Fruit fly (Drosophila melanogaster) whole organism, prepupa: ENCODE measurements around the gene Sec15.

ENCODE experiments used
- CG10631 ChIP-seq: fragments of 200-800 bp; sonication (Bioruptor generic); optimal IDR thresholded peaks from 2 replicates; lab custom pipeline; 2016; ENCODE audit warnings: missing biosample characterization, missing genetic modification characterization
- CG11762 ChIP-seq: fragments of 200-800 bp; sonication (Bioruptor generic); optimal IDR thresholded peaks from 3 replicates; lab custom pipeline; 2016; ENCODE audit warnings: missing biosample characterization, missing genetic modification characterization; ENCODE audit not compliant: insufficient read depth
- CG1621 ChIP-seq: fragments of 200-800 bp; sonication (Bioruptor generic); optimal IDR thresholded peaks from 3 replicates; lab custom pipeline; 2018; ENCODE audit warnings: missing biosample characterization, mild to moderate bottlenecking, missing genetic modification characterization
- CG16779 ChIP-seq: fragments of 200-800 bp; sonication (Bioruptor generic); optimal IDR thresholded peaks from 3 replicates; lab custom pipeline; 2017; ENCODE audit warnings: missing biosample characterization, mild to moderate bottlenecking, missing genetic modification characterization
- CG3032 ChIP-seq: fragments of 200-800 bp; optimal IDR thresholded peaks from 2 replicates; lab custom pipeline; 2019; ENCODE audit warnings: missing biosample characterization, mild to moderate bottlenecking, missing genetic modification characterization, moderate library complexity
- CG31627 ChIP-seq: fragments of 200-800 bp; sonication (Bioruptor generic); optimal IDR thresholded peaks from 3 replicates; lab custom pipeline; 2016; ENCODE audit warnings: missing biosample characterization, missing genetic modification characterization
- CG32006 ChIP-seq: fragments of 200-800 bp; sonication (Bioruptor generic); optimal IDR thresholded peaks from 3 replicates; lab custom pipeline; 2017; ENCODE audit warnings: missing biosample characterization, mild to moderate bottlenecking, missing genetic modification characterization
- CG34406 ChIP-seq: fragments of 200-800 bp; sonication (Bioruptor generic); optimal IDR thresholded peaks from 3 replicates; lab custom pipeline; 2016; ENCODE audit warnings: missing biosample characterization, missing genetic modification characterization
- CG4318 ChIP-seq: fragments of 200-800 bp; sonication (Bioruptor generic); optimal IDR thresholded peaks from 3 replicates; lab custom pipeline; 2017; ENCODE audit warnings: missing biosample characterization, mild to moderate bottlenecking, missing genetic modification characterization
- CG6163 ChIP-seq: fragments of 200-800 bp; sonication (Bioruptor generic); IDR thresholded peaks from 3 replicates; pipeline ENCODE4 v1.3.6; 2022; ENCODE audit warnings: missing biosample characterization, missing genetic modification characterization
- CG6276 ChIP-seq: fragments of 200-800 bp; sonication (Bioruptor generic); optimal IDR thresholded peaks from 2 replicates; lab custom pipeline; 2017; ENCODE audit warnings: missing biosample characterization, mild to moderate bottlenecking, missing genetic modification characterization
- CG6792 ChIP-seq: fragments of 200-800 bp; sonication (Bioruptor generic); optimal IDR thresholded peaks from 3 replicates; lab custom pipeline; 2016; ENCODE audit warnings: missing biosample characterization, missing genetic modification characterization
- CG8119 ChIP-seq: fragments of 200-800 bp; sonication (Bioruptor generic); IDR thresholded peaks from 3 replicates; pipeline ENCODE4 v1.3.6; 2022; ENCODE audit warnings: missing biosample characterization, missing genetic modification characterization
- CG8319 ChIP-seq: fragments of 200-800 bp; sonication (Bioruptor generic); optimal IDR thresholded peaks from 3 replicates; lab custom pipeline; 2016; ENCODE audit warnings: missing biosample characterization, missing genetic modification characterization
- Eip75B ChIP-seq: fragments of 200-800 bp; sonication (Bioruptor generic); optimal IDR thresholded peaks from 3 replicates; lab custom pipeline; 2016; ENCODE audit warnings: missing biosample characterization, missing genetic modification characterization
- Eip78C ChIP-seq: fragments of 200-800 bp; sonication (Bioruptor generic); peaks from one replicate; lab custom pipeline; 2016; ENCODE audit warnings: missing biosample characterization, missing genetic modification characterization
- Gug ChIP-seq: fragments of 200-800 bp; sonication (Bioruptor generic); IDR thresholded peaks from 2 replicates; pipeline ENCODE4 v1.3.6; 2022; ENCODE audit warnings: missing biosample characterization, missing genetic modification characterization
- Hr39 ChIP-seq: fragments of 200-800 bp; sonication (Bioruptor generic); optimal IDR thresholded peaks from 2 replicates; lab custom pipeline; 2016; ENCODE audit warnings: missing biosample characterization, missing genetic modification characterization
- Hr4 ChIP-seq: fragments of 200-800 bp; sonication (Bioruptor generic); optimal IDR thresholded peaks from 3 replicates; lab custom pipeline; 2016; ENCODE audit warnings: missing biosample characterization, missing genetic modification characterization
- OdsH ChIP-seq: fragments of 200-800 bp; sonication (Bioruptor generic); optimal IDR thresholded peaks from 3 replicates; lab custom pipeline; 2016; ENCODE audit warnings: missing biosample characterization, missing genetic modification characterization
- Smox ChIP-seq: fragments of 200-800 bp; sonication (Bioruptor generic); optimal IDR thresholded peaks from 3 replicates; lab custom pipeline; 2016; ENCODE audit warnings: missing biosample characterization, missing genetic modification characterization
- Sox102F ChIP-seq: fragments of 200-800 bp; sonication (Bioruptor generic); optimal IDR thresholded peaks from 2 replicates; lab custom pipeline; 2016; ENCODE audit warnings: missing biosample characterization, mild to moderate bottlenecking, missing genetic modification characterization
- acj6 ChIP-seq: fragments of 200-800 bp; sonication (Bioruptor generic); optimal IDR thresholded peaks from 3 replicates; lab custom pipeline; 2016; ENCODE audit warnings: missing biosample characterization, missing genetic modification characterization
- dsx ChIP-seq: fragments of 200-800 bp; optimal IDR thresholded peaks from 3 replicates; lab custom pipeline; 2019; ENCODE audit warnings: missing biosample characterization, mild to moderate bottlenecking, missing genetic modification characterization, moderate library complexity; ENCODE audit not compliant: poor library complexity, severe bottlenecking
- eg ChIP-seq: fragments of 200-800 bp; sonication (Bioruptor generic); IDR thresholded peaks from 3 replicates; pipeline ENCODE4 v1.3.6; 2022; ENCODE audit warnings: missing biosample characterization, missing genetic modification characterization
- esn ChIP-seq: fragments of 200-800 bp; sonication (Bioruptor generic); optimal IDR thresholded peaks from 2 replicates; lab custom pipeline; 2016; ENCODE audit warnings: missing biosample characterization, mild to moderate bottlenecking, missing genetic modification characterization, moderate library complexity
- fd85E ChIP-seq: fragments of 200-800 bp; sonication (Bioruptor generic); optimal IDR thresholded peaks from 3 replicates; lab custom pipeline; 2016; ENCODE audit warnings: missing biosample characterization, missing genetic modification characterization
- fkh ChIP-seq: fragments of 200-800 bp; sonication (Bioruptor generic); optimal IDR thresholded peaks from 3 replicates; lab custom pipeline; 2017; ENCODE audit warnings: missing biosample characterization, mild to moderate bottlenecking, missing genetic modification characterization, moderate library complexity
- lz ChIP-seq: fragments of 200-800 bp; sonication (Bioruptor generic); optimal IDR thresholded peaks from 3 replicates; lab custom pipeline; 2016; ENCODE audit warnings: missing biosample characterization, missing genetic modification characterization
- pdm3 ChIP-seq: fragments of 200-800 bp; sonication (Bioruptor generic); optimal IDR thresholded peaks from 3 replicates; lab custom pipeline; 2016; ENCODE audit warnings: missing biosample characterization, missing genetic modification characterization
- spab ChIP-seq: fragments of 200-800 bp; sonication (Bioruptor generic); optimal IDR thresholded peaks from 2 replicates; lab custom pipeline; 2017; ENCODE audit warnings: missing biosample characterization, mild to moderate bottlenecking, missing genetic modification characterization, missing genetic modification reagents
- svp ChIP-seq: fragments of 200-800 bp; sonication (Bioruptor generic); peaks from one replicate; lab custom pipeline; 2016; ENCODE audit warnings: missing biosample characterization, missing genetic modification characterization
- topi ChIP-seq: fragments of 200-800 bp; sonication (Bioruptor generic); optimal IDR thresholded peaks from 3 replicates; lab custom pipeline; 2016; ENCODE audit warnings: missing biosample characterization, missing genetic modification characterization
- vri ChIP-seq: fragments of 200-800 bp; sonication (Bioruptor generic); optimal IDR thresholded peaks from 3 replicates; lab custom pipeline; 2016; ENCODE audit warnings: missing biosample characterization, mild to moderate bottlenecking, missing genetic modification characterization

Gene Sec15

DNA sequence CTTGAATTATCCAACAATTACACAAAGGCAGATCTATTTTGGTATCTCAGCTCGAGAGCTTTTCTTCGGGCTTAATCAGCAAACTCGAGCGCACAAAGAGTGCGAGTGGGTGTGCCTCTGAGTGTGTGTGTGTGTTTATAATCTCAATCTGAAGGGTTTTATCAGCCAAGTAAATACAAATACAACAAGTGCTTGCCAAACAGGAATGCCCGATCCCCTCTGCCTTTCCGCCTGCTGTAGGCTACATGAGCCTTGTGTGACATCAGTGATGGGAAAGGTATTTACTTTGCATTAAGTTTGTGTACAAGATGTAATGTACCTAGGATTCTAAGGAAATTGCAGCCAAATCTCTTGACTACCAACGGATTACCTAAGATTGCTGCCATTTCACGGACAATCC, 18.4 kb downstream of the Sec15 start (continued):
- no peak for TF ChIP-seq CG3032
- TF ChIP-seq Sox102F (GFP tag; lab: Kevin White, UChicago), result no peak
- TF ChIP-seq spab, result peak; percentile 24
- no peak for TF ChIP-seq fkh (GFP tag; lab: Kevin White, UChicago)
- peak; percentile 51 for TF ChIP-seq topi (GFP tag; lab: Kevin White, UChicago)
- TF ChIP-seq Gug (GFP tag; lab: Robert Waterston, UW), result no peak
- peak; percentile 48 for TF ChIP-seq esn (GFP tag; lab: Kevin White, UChicago)
- TF ChIP-seq dsx (GFP tag; lab: Kevin White, UChicago), result no peak
- TF ChIP-seq CG10631, result no peak
- no peak for TF ChIP-seq acj6
- TF ChIP-seq Hr39, result no peak
- TF ChIP-seq CG1621 (tag; lab: Kevin White, UChicago), result no peak
- TF ChIP-seq OdsH (GFP tag; lab: Kevin White, UChicago), result no peak
- TF ChIP-seq CG6163 (GFP tag; lab: Robert Waterston, UW), result peak; percentile 72
- peak; percentile 43 for TF ChIP-seq CG6792 (GFP tag; lab: Kevin White, UChicago)
- TF ChIP-seq eg, result peak; percentile 41; the same call in 2 of the 3 replicates
- TF ChIP-seq pdm3 (GFP tag; lab: Kevin White, UChicago), result no peak
- TF ChIP-seq fd85E (GFP tag; lab: Kevin White, UChicago), result no peak
- TF ChIP-seq vri (GFP tag; lab: Kevin White, UChicago), result peak; percentile 18
- TF ChIP-seq CG31627 (GFP tag; lab: Kevin White, UChicago), result no peak
- no peak for TF ChIP-seq Hr4 (GFP tag; lab: Kevin White, UChicago)
- TF ChIP-seq lz (GFP tag; lab: Kevin White, UChicago), result peak; percentile 3
- TF ChIP-seq CG34406 (GFP tag; lab: Kevin White, UChicago), result peak; percentile 42
- TF ChIP-seq CG8119, result no peak
- no peak for TF ChIP-seq CG4318
- peak; percentile 3 for TF ChIP-seq CG8319
- no peak for TF ChIP-seq CG32006 (GFP tag; lab: Kevin White, UChicago)
- TF ChIP-seq, all 60 proteins: peak for 22

DNA sequence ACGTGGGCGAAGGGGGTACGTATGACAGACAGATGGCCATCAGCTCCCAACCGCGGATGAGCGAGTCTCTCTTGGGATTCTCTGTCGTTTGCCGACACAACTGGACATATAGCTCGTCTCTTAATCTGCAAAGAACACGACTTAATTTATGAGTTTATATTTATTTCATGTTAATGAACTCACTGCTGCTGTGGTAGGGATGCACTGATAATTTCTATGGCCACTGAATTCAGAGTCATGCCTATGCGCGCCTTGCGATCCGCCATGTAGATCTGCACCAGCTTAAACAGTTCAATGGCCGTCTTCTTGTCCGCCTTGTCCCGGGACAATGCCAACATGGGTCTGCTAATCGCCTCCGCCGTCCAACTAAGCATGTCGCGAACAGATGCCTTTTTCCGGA, 22.8 kb downstream of the Sec15 start:
- TF ChIP-seq Eip75B (GFP tag; lab: Kevin White, UChicago) (no peak), svp (GFP tag; lab: Kevin White, UChicago) (peak; percentile 81)

DNA sequence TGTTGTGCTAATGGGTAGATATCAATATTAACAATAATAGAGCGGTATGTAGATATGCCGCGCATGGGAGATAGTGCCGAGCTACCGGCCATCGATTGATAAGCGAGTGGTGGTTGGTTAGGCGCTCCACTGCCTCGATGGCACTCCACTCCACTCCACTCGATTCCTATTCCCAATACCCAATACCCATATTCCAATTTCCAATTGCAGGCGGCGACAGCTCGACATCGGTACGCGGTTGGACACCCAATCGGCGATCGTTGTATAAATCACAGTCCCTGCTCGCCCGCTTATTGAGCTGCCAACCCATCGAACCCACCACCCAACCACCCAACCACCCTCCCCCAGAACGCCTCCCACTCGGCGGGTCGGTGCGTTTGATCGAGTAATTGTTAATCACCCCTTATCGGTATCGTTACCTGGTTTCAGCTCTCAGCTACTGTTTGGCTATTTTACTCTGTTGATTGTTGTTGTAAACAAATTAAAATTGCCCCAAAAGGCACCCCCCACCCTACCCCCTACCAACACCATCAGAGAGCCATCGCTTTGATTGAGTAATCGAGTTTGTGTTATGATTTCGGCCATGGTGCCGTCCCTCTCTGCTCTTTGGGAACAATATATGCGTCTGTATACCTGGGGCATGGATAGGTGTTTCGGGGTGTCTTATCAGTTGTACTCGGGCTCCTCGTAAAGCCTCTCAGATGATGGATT, 26.7 kb downstream of the Sec15 start, which contains the start of gene HHEX:
Gene HHEX, minus strand, starts transcription at position 51 of the 711 bp plus-strand sequence.
- no peak for TF ChIP-seq svp (GFP tag; lab: Kevin White, UChicago)
- TF ChIP-seq fkh (GFP tag; lab: Kevin White, UChicago), result peak; percentile 56
- TF ChIP-seq vri (GFP tag; lab: Kevin White, UChicago), result peak; percentile 63
- TF ChIP-seq CG6276, result no peak

DNA sequence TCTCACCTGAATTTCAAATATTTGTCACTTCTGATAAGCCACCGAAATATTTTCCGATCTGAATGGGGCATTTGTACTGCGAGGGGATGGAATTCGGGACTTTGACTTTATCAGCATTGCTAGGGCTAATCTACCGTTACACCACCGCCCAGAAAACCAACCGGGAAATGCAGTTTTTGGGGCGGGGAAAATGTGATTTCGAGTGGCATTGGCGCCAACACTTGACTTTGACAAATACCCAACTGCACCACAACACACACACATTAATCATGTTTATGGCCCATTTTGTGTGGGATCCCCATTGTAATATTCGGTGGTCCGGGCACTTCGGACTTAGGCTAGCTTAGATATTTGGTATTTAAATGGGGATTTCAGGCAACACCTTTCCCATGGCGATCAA, 28.8 kb downstream of the Sec15 start:
- TF ChIP-seq Hr39 (no peak), Smox (GFP tag; lab: Kevin White, UChicago) (no peak), CG11762 (GFP tag; lab: Kevin White, UChicago) (no peak)

dm6 chr3R:21078211-21078610, 29.6 kb downstream of the Sec15 start:
- TF ChIP-seq vri (GFP tag; lab: Kevin White, UChicago), result peak; percentile 42
- no peak for TF ChIP-seq CG16779
- no peak for TF ChIP-seq Eip78C (GFP tag; lab: Kevin White, UChicago)
